Fruit fly (Drosophila melanogaster): ENCODE measurements around the gene CG3437.

CG3437 gene

DNA sequence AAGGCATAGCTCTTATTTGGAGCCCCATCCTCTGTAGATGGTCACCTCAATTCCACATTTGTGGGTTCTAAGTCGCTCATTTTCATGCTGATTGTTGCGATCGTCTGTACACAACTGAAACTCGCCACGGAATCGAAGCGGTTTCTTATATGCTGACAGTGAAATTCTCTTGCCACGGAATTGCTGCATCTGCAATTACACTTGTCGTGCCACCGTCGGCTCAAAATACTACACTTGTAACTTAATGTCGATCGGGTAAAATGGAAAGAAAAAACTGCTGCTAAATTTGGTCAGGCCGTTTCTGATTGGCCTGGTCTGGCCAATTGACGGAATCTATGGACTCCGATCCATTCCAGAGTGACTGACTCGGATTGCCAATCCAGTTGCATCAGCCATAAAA is 39.8 kb upstream of the CG3437 start:
- TF ChIP-seq CG4496 (GFP tag; IDR thresholded peaks at IDR 0.05) (no peak), CG9948 (tag; optimal IDR thresholded peaks at IDR 0.05) (no peak), CG10348 (GFP tag; IDR thresholded peaks at IDR 0.05) (no peak), fd96Ca (GFP tag; IDR thresholded peaks at IDR 0.05) (no peak), CG13204 (GFP tag; optimal IDR thresholded peaks at IDR 0.05) (no peak), CG12605 (GFP tag; IDR thresholded peaks at IDR 0.05) (no peak), Pif1A (GFP tag; optimal IDR thresholded peaks at IDR 0.05) (no peak), CG8301 (tag; optimal IDR thresholded peaks at IDR 0.05) (no peak)

DNA sequence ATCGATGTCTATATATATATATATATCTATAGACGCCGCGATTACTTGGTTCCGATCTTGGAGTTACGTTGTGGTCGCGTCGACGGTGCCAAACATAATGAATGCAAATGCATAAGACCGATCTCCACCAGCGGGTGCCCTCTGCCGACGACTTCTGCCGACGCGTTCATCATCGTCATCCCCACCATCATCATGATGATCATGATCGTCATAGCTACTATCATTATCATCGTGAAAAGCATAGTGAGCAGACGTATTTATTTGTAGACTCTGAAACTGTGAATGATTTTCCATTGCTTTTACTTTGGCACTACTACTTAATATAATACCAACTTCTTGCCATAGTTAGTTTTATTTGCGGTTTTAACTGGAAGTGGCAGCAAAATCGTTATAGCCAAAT is 34.6 kb upstream of the CG3437 start, which contains the start of gene CG32037:
CG32037 (minus strand) TSS at position 101 of the 400 bp plus-strand sequence.
- TF ChIP-seq Ets98B (GFP tag; IDR thresholded peaks at IDR 0.05): no peak
- no peak for TF ChIP-seq CG34367 (tag; optimal IDR thresholded peaks at IDR 0.05)
- no peak for TF ChIP-seq CG14655 (GFP tag; optimal IDR thresholded peaks at IDR 0.05)
- TF ChIP-seq CG15710 (tag; optimal IDR thresholded peaks at IDR 0.05): no peak
- TF ChIP-seq rn (GFP tag; IDR thresholded peaks at IDR 0.05): no peak

DNA sequence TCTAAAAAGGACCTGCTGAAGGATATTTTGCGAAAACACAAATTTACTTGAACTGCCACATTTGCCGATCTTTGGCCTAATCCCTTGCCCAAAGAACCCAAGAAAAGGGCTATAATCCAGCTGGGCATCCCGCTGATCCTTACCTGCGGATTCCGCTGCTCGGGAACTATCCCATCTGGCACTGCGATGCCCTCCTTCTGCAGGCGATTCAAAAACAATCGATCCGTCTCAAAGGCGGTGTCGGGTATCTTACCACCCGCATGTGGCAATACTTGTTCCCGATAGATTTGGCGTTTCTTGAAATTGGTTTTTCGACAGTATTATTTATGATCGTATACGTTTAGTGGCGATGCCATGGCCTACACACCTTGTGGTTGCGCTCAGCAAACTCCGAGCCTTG is 33.9 kb upstream of the CG3437 start:
- TF ChIP-seq CG13204 (GFP tag; optimal IDR thresholded peaks at IDR 0.05) (no peak), gl (tag; optimal IDR thresholded peaks at IDR 0.05) (no peak), Pif1A (GFP tag; optimal IDR thresholded peaks at IDR 0.05) (no peak), CG8301 (tag; optimal IDR thresholded peaks at IDR 0.05) (no peak), CG10348 (GFP tag; IDR thresholded peaks at IDR 0.05) (no peak), Snoo (tag; optimal IDR thresholded peaks at IDR 0.05) (no peak), rn (GFP tag; IDR thresholded peaks at IDR 0.05) (no peak), EcR (GFP tag; optimal IDR thresholded peaks at IDR 0.05) (no peak), CG12605 (GFP tag; IDR thresholded peaks at IDR 0.05) (no peak), CG9948 (tag; optimal IDR thresholded peaks at IDR 0.05) (no peak), CG34367 (tag; optimal IDR thresholded peaks at IDR 0.05) (no peak), CG14655 (GFP tag; optimal IDR thresholded peaks at IDR 0.05) (no peak), CG32121 (GFP tag; IDR thresholded peaks at IDR 0.05) (no peak), CG8159 (tag; optimal IDR thresholded peaks at IDR 0.05) (no peak), fd96Ca (GFP tag; IDR thresholded peaks at IDR 0.05) (no peak), CG15710 (tag; optimal IDR thresholded peaks at IDR 0.05) (no peak), CG17806 (tag; optimal IDR thresholded peaks at IDR 0.05) (no peak), CG4496 (GFP tag; IDR thresholded peaks at IDR 0.05) (no peak), Pif1B (GFP tag; optimal IDR thresholded peaks at IDR 0.05) (no peak), Ets98B (GFP tag; IDR thresholded peaks at IDR 0.05) (no peak)

DNA sequence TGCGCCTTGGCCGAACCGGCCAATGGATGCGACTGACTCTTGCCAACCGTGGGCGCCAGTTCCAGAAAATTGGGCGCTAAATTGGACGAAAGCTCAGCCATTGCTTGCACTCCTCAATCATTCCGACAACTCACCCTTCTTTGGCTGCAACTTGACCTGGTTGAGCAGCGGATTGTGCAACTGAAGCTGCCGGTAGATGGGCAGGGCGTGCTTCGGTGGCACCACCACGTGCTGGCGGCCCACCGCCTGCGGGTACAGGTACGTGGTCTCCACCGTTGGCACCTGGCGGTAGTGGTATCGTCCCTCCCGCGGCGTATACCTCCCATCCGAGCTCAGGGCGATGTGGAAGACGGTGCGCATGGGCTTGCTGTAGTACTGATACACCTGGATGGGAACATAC is 33.0 kb upstream of the CG3437 start:
- no peak for TF ChIP-seq Ets98B (GFP tag; IDR thresholded peaks at IDR 0.05)
- no peak for TF ChIP-seq CG13204 (GFP tag; optimal IDR thresholded peaks at IDR 0.05)
- TF ChIP-seq CG10348 (GFP tag; IDR thresholded peaks at IDR 0.05): no peak
- no peak for TF ChIP-seq EcR (GFP tag; optimal IDR thresholded peaks at IDR 0.05)
- TF ChIP-seq Pif1A (GFP tag; optimal IDR thresholded peaks at IDR 0.05): no peak
- TF ChIP-seq CG34367 (tag; optimal IDR thresholded peaks at IDR 0.05): no peak
- no peak for TF ChIP-seq CG14655 (GFP tag; optimal IDR thresholded peaks at IDR 0.05)
- no peak for TF ChIP-seq CG9948 (tag; optimal IDR thresholded peaks at IDR 0.05)
- TF ChIP-seq rn (GFP tag; IDR thresholded peaks at IDR 0.05): no peak
- TF ChIP-seq Snoo (tag; optimal IDR thresholded peaks at IDR 0.05): no peak
- no peak for TF ChIP-seq D1 (tag; optimal IDR thresholded peaks at IDR 0.05)
- no peak for TF ChIP-seq CG15710 (tag; optimal IDR thresholded peaks at IDR 0.05)

DNA sequence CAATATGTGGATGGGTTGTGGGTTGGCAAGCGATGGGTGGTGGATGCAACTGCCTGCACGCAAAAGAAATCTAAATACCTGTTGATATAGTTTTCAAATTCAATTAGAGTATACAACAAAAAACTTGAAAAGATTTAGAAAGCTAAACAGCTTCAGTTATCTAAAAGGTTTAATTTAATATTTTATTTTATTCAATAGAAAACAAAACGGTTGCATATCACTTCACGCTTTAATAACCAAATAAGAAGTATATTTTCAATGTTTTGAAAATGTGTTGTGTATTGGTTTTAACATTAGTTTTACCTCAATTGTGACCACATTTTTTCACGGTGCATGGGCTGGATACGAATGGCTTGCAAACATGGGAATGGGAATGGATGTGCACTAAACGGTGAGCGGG is 32.2 kb upstream of the CG3437 start:
- TF ChIP-seq CG4496 (GFP tag; IDR thresholded peaks at IDR 0.05) (no peak), CG32121 (GFP tag; IDR thresholded peaks at IDR 0.05) (peak; percentile 48)

DNA sequence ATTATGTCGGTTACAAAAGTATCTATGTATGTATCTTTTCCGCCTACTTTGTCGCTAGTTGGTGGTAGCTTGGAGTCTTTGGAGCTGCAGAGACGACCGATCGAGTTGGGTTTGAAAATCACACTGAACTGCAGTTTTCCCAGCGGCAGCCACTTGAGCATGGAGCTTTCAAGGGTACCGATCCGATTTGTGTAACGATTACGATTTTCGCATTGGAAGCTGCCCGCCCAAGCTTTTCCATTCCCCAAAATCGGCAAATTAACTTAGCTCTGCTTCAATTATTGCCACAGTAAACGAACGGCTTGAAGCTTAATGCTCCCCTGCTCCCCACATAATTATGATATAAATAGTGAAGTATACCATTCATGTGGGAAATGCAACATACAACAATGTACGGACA is 31.7 kb upstream of the CG3437 start, which contains the start of gene CG32036:
CG32036 (minus strand) TSS at position 101 of the 400 bp plus-strand sequence.
- TF ChIP-seq fd96Ca (GFP tag; IDR thresholded peaks at IDR 0.05) (no peak), CG14655 (GFP tag; optimal IDR thresholded peaks at IDR 0.05) (no peak), Pif1A (GFP tag; optimal IDR thresholded peaks at IDR 0.05) (no peak), CG4496 (GFP tag; IDR thresholded peaks at IDR 0.05) (peak; percentile 12; the same call in 1 of the 3 replicates), CG10348 (GFP tag; IDR thresholded peaks at IDR 0.05) (no peak), D1 (tag; optimal IDR thresholded peaks at IDR 0.05) (no peak)

DNA sequence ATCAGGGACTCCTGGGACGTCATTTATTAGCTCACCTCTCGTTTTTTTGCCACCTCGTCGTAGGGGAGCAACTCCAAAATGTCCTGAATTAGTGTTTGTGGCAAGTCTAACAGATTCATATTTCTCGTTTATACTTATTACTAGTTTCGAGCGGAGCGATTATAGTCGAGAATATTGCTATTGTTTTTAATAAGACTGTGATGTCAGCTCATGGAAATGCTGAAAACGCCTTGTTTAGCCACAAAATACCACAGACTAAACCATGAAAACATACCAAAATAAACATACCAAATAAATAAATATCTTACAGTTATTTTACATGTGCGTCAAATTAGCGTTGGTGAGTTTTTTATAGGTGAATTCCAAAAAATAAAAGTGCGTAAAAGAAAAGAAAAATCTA is 30.1 kb upstream of the CG3437 start, which contains the start of gene pall:
pall (minus strand) TSS at position 205 of the 400 bp plus-strand sequence.
- no peak for TF ChIP-seq CG13204 (GFP tag; optimal IDR thresholded peaks at IDR 0.05)
- TF ChIP-seq CG32121 (GFP tag; IDR thresholded peaks at IDR 0.05): no peak
- TF ChIP-seq EcR (GFP tag; optimal IDR thresholded peaks at IDR 0.05): no peak
- TF ChIP-seq CG8159 (tag; optimal IDR thresholded peaks at IDR 0.05): no peak
- no peak for TF ChIP-seq CG8301 (tag; optimal IDR thresholded peaks at IDR 0.05)
- TF ChIP-seq Pif1A (GFP tag; optimal IDR thresholded peaks at IDR 0.05): no peak
- TF ChIP-seq fd96Ca (GFP tag; IDR thresholded peaks at IDR 0.05): no peak
- no peak for TF ChIP-seq CG34367 (tag; optimal IDR thresholded peaks at IDR 0.05)
- no peak for TF ChIP-seq CG4496 (GFP tag; IDR thresholded peaks at IDR 0.05)
- TF ChIP-seq CG14655 (GFP tag; optimal IDR thresholded peaks at IDR 0.05): no peak
- no peak for TF ChIP-seq CG17806 (tag; optimal IDR thresholded peaks at IDR 0.05)
- no peak for TF ChIP-seq Pif1B (GFP tag; optimal IDR thresholded peaks at IDR 0.05)
- TF ChIP-seq Snoo (tag; optimal IDR thresholded peaks at IDR 0.05): no peak
- TF ChIP-seq CG15710 (tag; optimal IDR thresholded peaks at IDR 0.05): no peak
- no peak for TF ChIP-seq CG9948 (tag; optimal IDR thresholded peaks at IDR 0.05)
- no peak for TF ChIP-seq rn (GFP tag; IDR thresholded peaks at IDR 0.05)
- TF ChIP-seq gl (tag; optimal IDR thresholded peaks at IDR 0.05): no peak
- no peak for TF ChIP-seq Ets98B (GFP tag; IDR thresholded peaks at IDR 0.05)
- TF ChIP-seq D1 (tag; optimal IDR thresholded peaks at IDR 0.05): no peak
- no peak for TF ChIP-seq CG10348 (GFP tag; IDR thresholded peaks at IDR 0.05)
